Fruit fly (Drosophila melanogaster) S2 (cell line): Measurements from ENCODE around the gene U2af38.
A peak's percentile ranks its signal among the peaks of the same experiment; 100 is the strongest.

Experiments
- CG8478 ChIP-seq: fragments of >200 bp; optimal IDR thresholded peaks from 2 replicates; lab custom pipeline; 2018
- CTCF ChIP-seq, 2 experiments: fragments of >200 bp; optimal IDR thresholded peaks; 2 replicates each; lab custom pipeline; 2018

DNA sequence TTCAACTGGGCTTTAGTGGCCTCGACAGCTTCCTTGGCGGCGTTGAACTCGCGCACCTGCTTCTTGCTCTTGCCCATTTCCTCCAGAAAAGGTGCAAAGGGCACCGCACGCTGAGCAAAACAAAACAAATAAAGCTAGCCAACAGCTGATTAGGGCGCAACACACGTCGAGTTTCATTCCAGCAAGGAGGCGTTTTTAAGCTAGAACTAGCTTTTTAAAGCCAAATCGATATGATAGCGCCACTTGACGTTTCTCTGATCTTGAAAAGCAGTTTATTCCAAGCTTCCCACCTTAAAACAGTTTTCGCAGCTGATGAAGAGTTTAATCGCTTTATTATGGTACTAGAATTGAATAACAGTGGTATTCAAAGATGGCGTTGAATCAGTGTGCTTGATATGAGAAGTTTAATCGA is 11.4 kb downstream of the U2af38 start, which contains the start of gene CG11601:
- no peak for TF ChIP-seq CG8478 (lab: Kevin White, UChicago)
- peak in 1 of 2 experiments; percentile 35 for TF ChIP-seq CTCF (optimal IDR thresholded peaks at IDR 0.05; lab: Kevin White, UChicago)
